Fruit fly (Drosophila melanogaster) whole organism, embryonic: ENCODE results near the gene Polr2D.
A peak's percentile ranks its signal among the peaks of the same experiment; 100 is the strongest.

Experiments used
- Bteb2 ChIP-seq: fragments of 200-800 bp; sonication (Bioruptor generic); optimal IDR thresholded peaks from 2 replicates; lab custom pipeline; 2016; ENCODE audit warnings: missing biosample characterization, missing genetic modification characterization
- CG10366 ChIP-seq: fragments of 200-800 bp; sonication (Bioruptor generic); IDR thresholded peaks from 2 replicates; pipeline ENCODE4 v1.3.6; 2022; ENCODE audit warnings: missing biosample characterization, missing genetic modification characterization
- CG10979 ChIP-seq: fragments of 200-800 bp; sonication (Bioruptor generic); optimal IDR thresholded peaks from 2 replicates; lab custom pipeline; 2018; ENCODE audit warnings: missing biosample characterization, mild to moderate bottlenecking, missing genetic modification characterization, moderate library complexity
- CG11398 ChIP-seq: fragments of 200-800 bp; sonication (Bioruptor generic); optimal IDR thresholded peaks from 2 replicates; lab custom pipeline; 2016; ENCODE audit warnings: missing biosample characterization, missing genetic modification characterization
- CG12219 ChIP-seq: fragments of 200-800 bp; sonication (Bioruptor generic); optimal IDR thresholded peaks from 3 replicates; lab custom pipeline; 2018; ENCODE audit warnings: missing biosample characterization, mild to moderate bottlenecking, missing genetic modification characterization
- CG12744 ChIP-seq: fragments of 200-800 bp; sonication (Bioruptor generic); optimal IDR thresholded peaks from 2 replicates; lab custom pipeline; 2016; ENCODE audit warnings: missing biosample characterization, missing genetic modification characterization
- CG13624 ChIP-seq: fragments of 200-800 bp; sonication (Bioruptor generic); optimal IDR thresholded peaks from 2 replicates; lab custom pipeline; 2016; ENCODE audit warnings: missing biosample characterization, missing genetic modification characterization
- CG13775 ChIP-seq: fragments of 200-800 bp; sonication (Bioruptor generic); optimal IDR thresholded peaks from 3 replicates; lab custom pipeline; 2017; ENCODE audit warnings: missing biosample characterization, mild to moderate bottlenecking, missing genetic modification characterization
- CG17186 ChIP-seq: fragments of 200-800 bp; sonication (Bioruptor generic); optimal IDR thresholded peaks from 3 replicates; lab custom pipeline; 2017; ENCODE audit warnings: missing biosample characterization, missing genetic modification reagents, missing genetic modification characterization
- CG17359 ChIP-seq: fragments of 200-800 bp; sonication (Bioruptor generic); optimal IDR thresholded peaks from 3 replicates; lab custom pipeline; 2018; ENCODE audit warnings: missing biosample characterization, mild to moderate bottlenecking, missing genetic modification characterization, moderate library complexity
- CG17612 ChIP-seq: fragments of 200-800 bp; sonication (Bioruptor generic); IDR thresholded peaks from 2 replicates; pipeline ENCODE4 v1.3.6; 2022; ENCODE audit warnings: missing biosample characterization, missing genetic modification characterization
- CG2875 ChIP-seq: fragments of 200-800 bp; sonication (Bioruptor generic); optimal IDR thresholded peaks from 2 replicates; lab custom pipeline; 2017; ENCODE audit warnings: missing biosample characterization, mild to moderate bottlenecking, missing genetic modification characterization, missing genetic modification reagents
- CG3281 ChIP-seq: fragments of 200-800 bp; sonication (Bioruptor generic); optimal IDR thresholded peaks from 3 replicates; lab custom pipeline; 2017; ENCODE audit warnings: missing biosample characterization, mild to moderate bottlenecking, missing genetic modification characterization
- CG6254 ChIP-seq: fragments of 200-800 bp; sonication (Bioruptor generic); optimal IDR thresholded peaks from 3 replicates; lab custom pipeline; 2017; ENCODE audit warnings: mild to moderate bottlenecking, missing biosample characterization, missing genetic modification reagents, missing genetic modification characterization
- CG6683 ChIP-seq: fragments of 200-800 bp; sonication (Bioruptor generic); optimal IDR thresholded peaks from 2 replicates; lab custom pipeline; 2017; ENCODE audit warnings: missing biosample characterization, mild to moderate bottlenecking, missing genetic modification characterization, missing genetic modification reagents
- CG6854 ChIP-seq: fragments of 200-800 bp; sonication (Bioruptor generic); optimal IDR thresholded peaks from 3 replicates; lab custom pipeline; 2017; ENCODE audit warnings: missing biosample characterization, mild to moderate bottlenecking, missing genetic modification characterization
- CG7745 ChIP-seq: fragments of 200-800 bp; sonication (Bioruptor generic); optimal IDR thresholded peaks from 2 replicates; lab custom pipeline; 2018; ENCODE audit warnings: missing biosample characterization, mild to moderate bottlenecking, missing genetic modification characterization, moderate library complexity
- CG8944 ChIP-seq: fragments of 200-800 bp; sonication (Bioruptor generic); optimal IDR thresholded peaks from 3 replicates; lab custom pipeline; 2016; ENCODE audit warnings: missing biosample characterization, missing genetic modification characterization
- CG9876 ChIP-seq: fragments of 200-800 bp; sonication (Bioruptor generic); optimal IDR thresholded peaks from 2 replicates; lab custom pipeline; 2016; ENCODE audit warnings: missing biosample characterization, missing genetic modification characterization
- D19B ChIP-seq: fragments of 200-800 bp; sonication (Bioruptor generic); optimal IDR thresholded peaks from 2 replicates; lab custom pipeline; 2017; ENCODE audit warnings: missing biosample characterization, mild to moderate bottlenecking, missing genetic modification characterization
- Dad ChIP-seq: fragments of 200-800 bp; sonication (Bioruptor generic); optimal IDR thresholded peaks from 3 replicates; lab custom pipeline; 2016; ENCODE audit warnings: missing biosample characterization, missing genetic modification characterization
- ERR ChIP-seq: fragments of 200-800 bp; sonication (Bioruptor generic); optimal IDR thresholded peaks from 2 replicates; lab custom pipeline; 2016; ENCODE audit warnings: missing biosample characterization, missing genetic modification characterization
- Eip74EF ChIP-seq, 2 experiments: fragments of 200-800 bp in 1 of 2; fragments of >200 bp in 1 of 2; sonication (Bioruptor generic) in 1 of 2; optimal IDR thresholded peaks; 2 replicates each; lab custom pipeline; 2017 to 2019; ENCODE audit warnings: missing biosample characterization in 2 of 2, missing genetic modification characterization in 2 of 2, mild to moderate bottlenecking in 1 of 2, moderate library complexity in 1 of 2
- HLHmδ ChIP-seq: fragments of 200-800 bp; sonication (Bioruptor generic); optimal IDR thresholded peaks from 2 replicates; lab custom pipeline; 2018; ENCODE audit warnings: missing biosample characterization, mild to moderate bottlenecking, missing genetic modification characterization, moderate library complexity
- Hr3 ChIP-seq: fragments of 200-800 bp; sonication (Bioruptor generic); optimal IDR thresholded peaks from 3 replicates; lab custom pipeline; 2016; ENCODE audit warnings: missing biosample characterization, missing genetic modification characterization
- Hr78 ChIP-seq, 2 experiments: fragments of 200-800 bp in 1 of 2; fragments of >200 bp in 1 of 2; sonication (Bioruptor generic) in 1 of 2; optimal IDR thresholded peaks; 2 replicates each; lab custom pipeline; 2017 to 2019; ENCODE audit warnings: missing biosample characterization in 2 of 2, missing genetic modification characterization in 2 of 2, mild to moderate bottlenecking in 1 of 2, moderate library complexity in 1 of 2
- Neu2 ChIP-seq: fragments of 200-800 bp; sonication (Bioruptor generic); optimal IDR thresholded peaks from 3 replicates; lab custom pipeline; 2016; ENCODE audit warnings: missing biosample characterization, missing genetic modification characterization, borderline replicate concordance
- Six4 ChIP-seq: fragments of 200-800 bp; sonication (Bioruptor generic); optimal IDR thresholded peaks from 2 replicates; lab custom pipeline; 2016; ENCODE audit warnings: missing biosample characterization, missing genetic modification characterization
- bcd ChIP-seq: fragments of 200-800 bp; sonication (Bioruptor generic); optimal IDR thresholded peaks from 2 replicates; lab custom pipeline; 2017; ENCODE audit warnings: missing biosample characterization, mild to moderate bottlenecking, missing genetic modification characterization
- bowl ChIP-seq: fragments of 200-800 bp; sonication (Bioruptor generic); IDR thresholded peaks from 2 replicates; pipeline ENCODE4 v1.3.6; 2022; ENCODE audit warnings: missing biosample characterization, missing genetic modification characterization
- bsh ChIP-seq, 2 experiments: fragments of 200-800 bp; sonication (Bioruptor generic); optimal IDR thresholded peaks; 2 replicates each; lab custom pipeline; 2017 to 2018; ENCODE audit warnings: mild to moderate bottlenecking in 2 of 2, missing biosample characterization in 2 of 2, missing genetic modification characterization in 2 of 2, moderate library complexity in 1 of 2
- dan ChIP-seq: fragments of 200-800 bp; sonication (Bioruptor generic); IDR thresholded peaks from 2 replicates; pipeline ENCODE4 v1.3.6; 2022; ENCODE audit warnings: missing biosample characterization, missing genetic modification characterization
- dm ChIP-seq: fragments of 200-800 bp; sonication (Bioruptor generic); optimal IDR thresholded peaks from 3 replicates; lab custom pipeline; 2016; ENCODE audit warnings: missing biosample characterization, missing genetic modification characterization
- eve ChIP-seq, 2 experiments: fragments of >200 bp; optimal IDR thresholded peaks; 2 replicates each; lab custom pipeline; 2017; ENCODE audit warnings: missing biosample characterization in 2 of 2, missing genetic modification characterization in 2 of 2
- fru ChIP-seq: fragments of >200 bp; optimal IDR thresholded peaks from 2 replicates; lab custom pipeline; 2017
- hb ChIP-seq: fragments of 200-800 bp; sonication (Bioruptor generic); IDR thresholded peaks from 3 replicates; pipeline ENCODE4 v1.3.6; 2022; ENCODE audit warnings: missing biosample characterization, missing genetic modification characterization; ENCODE audit not compliant: partially characterized antibody
- ken ChIP-seq: fragments of 200-800 bp; sonication (Bioruptor generic); IDR thresholded peaks from 3 replicates; pipeline ENCODE4 v1.3.6; 2022; ENCODE audit warnings: missing biosample characterization, missing genetic modification characterization
- lbe ChIP-seq: fragments of 200-800 bp; sonication (Bioruptor generic); optimal IDR thresholded peaks from 2 replicates; lab custom pipeline; 2016; ENCODE audit warnings: missing biosample characterization, mild to moderate bottlenecking, missing genetic modification characterization
- mld ChIP-seq: fragments of 200-800 bp; sonication (Bioruptor generic); IDR thresholded peaks from 3 replicates; pipeline ENCODE4 v1.3.6; 2022; ENCODE audit warnings: missing biosample characterization, missing genetic modification characterization; ENCODE audit not compliant: partially characterized antibody
- odd ChIP-seq: fragments of 200-800 bp; sonication (Bioruptor generic); optimal IDR thresholded peaks from 2 replicates; lab custom pipeline; 2017; ENCODE audit warnings: missing biosample characterization, mild to moderate bottlenecking, missing genetic modification characterization
- pan ChIP-seq, 4 experiments: fragments of >200 bp in 3 of 4; fragments of 200-800 bp in 1 of 4; sonication (Bioruptor generic) in 1 of 4; optimal IDR thresholded peaks in 3 of 4; IDR thresholded peaks in 1 of 4; 2 replicates each; pipeline versions ENCODE4 v1.3.6 to Lab custom; 2017 to 2022; ENCODE audit warnings: missing biosample characterization in 2 of 4, missing genetic modification characterization in 2 of 4, mixed read lengths in 1 of 4
- pho ChIP-seq: fragments of 200-800 bp; sonication (Bioruptor generic); optimal IDR thresholded peaks from 2 replicates; lab custom pipeline; 2016; ENCODE audit warnings: missing biosample characterization, missing genetic modification characterization
- pita ChIP-seq: fragments of 200-800 bp; sonication (Bioruptor generic); optimal IDR thresholded peaks from 2 replicates; lab custom pipeline; 2017; ENCODE audit warnings: missing biosample characterization, mild to moderate bottlenecking, missing genetic modification characterization
- prd ChIP-seq, 3 experiments: fragments of >200 bp in 2 of 3; fragments of 200-800 bp in 1 of 3; sonication (Bioruptor generic) in 1 of 3; optimal IDR thresholded peaks in 2 of 3; IDR thresholded peaks in 1 of 3; 2 replicates in 2 of 3; 3 replicates in 1 of 3; pipeline versions ENCODE4 v1.3.6 to Lab custom; 2017 to 2022; ENCODE audit warnings: missing biosample characterization in 1 of 3, missing genetic modification characterization in 1 of 3
- scrt ChIP-seq: fragments of 200-800 bp; sonication (Bioruptor generic); optimal IDR thresholded peaks from 2 replicates; lab custom pipeline; 2018; ENCODE audit warnings: missing biosample characterization, mild to moderate bottlenecking, missing genetic modification characterization, moderate library complexity
- slou ChIP-seq: fragments of 200-800 bp; sonication (Bioruptor generic); optimal IDR thresholded peaks from 3 replicates; lab custom pipeline; 2016; ENCODE audit warnings: missing biosample characterization, missing genetic modification characterization
- ssp ChIP-seq: fragments of 200-800 bp; sonication (Bioruptor generic); IDR thresholded peaks from 2 replicates; pipeline ENCODE4 v1.3.6; 2022; ENCODE audit warnings: missing biosample characterization, missing genetic modification characterization

The Polr2D gene

dm6 chr3R:18242089-18242955 is 13.0 kb downstream of the Polr2D start, which contains the start of the genes CG7156 and 14-3-3epsilon (continued):
- TF ChIP-seq ssp (GFP tag; lab: Robert Waterston, UW): no peak
- no peak for TF ChIP-seq CG3281
- peak; percentile 37 for TF ChIP-seq CG12219 (GFP tag; lab: Kevin White, UChicago)
- TF ChIP-seq pita (GFP tag; lab: Kevin White, UChicago): peak; percentile 91
- no peak for TF ChIP-seq Six4 (GFP tag; lab: Kevin White, UChicago)
- TF ChIP-seq prd (optimal IDR thresholded peaks at IDR 0.05; lab: Kevin White, UChicago): no peak
- peak; percentile 50; the same call in 1 of the 3 replicates for TF ChIP-seq prd (GFP tag; IDR thresholded peaks at IDR 0.05; lab: Robert Waterston, UW)
- peak; percentile 10 for TF ChIP-seq scrt (GFP tag; lab: Kevin White, UChicago)
- TF ChIP-seq CG6854: no peak
- TF ChIP-seq CG13624 (GFP tag; lab: Kevin White, UChicago): peak; percentile 9
- TF ChIP-seq ERR: no peak
- TF ChIP-seq hb (GFP tag; lab: Robert Waterston, UW): no peak
- peak in 1 of 2 experiments; percentile 65 for TF ChIP-seq bsh (GFP tag; optimal IDR thresholded peaks at IDR 0.05; lab: Kevin White, UChicago)
- TF ChIP-seq CG10979 (tag; lab: Kevin White, UChicago): no peak
- peak; percentile 20 for TF ChIP-seq bcd (GFP tag; lab: Kevin White, UChicago)
- no peak for TF ChIP-seq Neu2 (GFP tag; lab: Kevin White, UChicago)
- TF ChIP-seq lbe (GFP tag; lab: Kevin White, UChicago): no peak
- peak; percentile 16 for TF ChIP-seq slou (GFP tag; lab: Kevin White, UChicago)
- TF ChIP-seq CG17359 (tag; lab: Kevin White, UChicago): peak; percentile 41
- TF ChIP-seq CG17612 (GFP tag; lab: Robert Waterston, UW): no peak
- no peak for TF ChIP-seq CG11398
- no peak for TF ChIP-seq D19B (GFP tag; lab: Kevin White, UChicago)
- TF ChIP-seq Dad (GFP tag; lab: Kevin White, UChicago): no peak
- TF ChIP-seq Eip74EF (GFP tag; optimal IDR thresholded peaks at IDR 0.05; lab: Kevin White, UChicago): peak in 1 of 2 experiments; percentile 22
- peak; percentile 37 for TF ChIP-seq Hr3 (GFP tag; lab: Kevin White, UChicago)
- no peak for TF ChIP-seq Bteb2 (GFP tag; lab: Kevin White, UChicago)
- TF ChIP-seq ken (GFP tag; lab: Robert Waterston, UW): no peak
- no peak for TF ChIP-seq Hr78 (GFP tag; optimal IDR thresholded peaks at IDR 0.05; lab: Kevin White, UChicago)
- no peak for TF ChIP-seq bowl (GFP tag; lab: Robert Waterston, UW)
- TF ChIP-seq CG13775 (GFP tag; lab: Kevin White, UChicago): peak; percentile 42
- TF ChIP-seq CG7745 (tag; lab: Kevin White, UChicago): no peak
- TF ChIP-seq pho (GFP tag; lab: Kevin White, UChicago): peak; percentile 13
- TF ChIP-seq CG6683 (GFP tag; lab: Kevin White, UChicago): no peak
- no peak for TF ChIP-seq CG9876
- no peak for TF ChIP-seq CG8944 (GFP tag; lab: Kevin White, UChicago)
- peak; percentile 32; the same call in 1 of the 2 replicates for TF ChIP-seq CG10366 (GFP tag; lab: Robert Waterston, UW)
- TF ChIP-seq dm (GFP tag; lab: Kevin White, UChicago): peak; percentile 49
- TF ChIP-seq CG2875 (GFP tag; lab: Kevin White, UChicago): peak; percentile 15
- TF ChIP-seq pan (optimal IDR thresholded peaks at IDR 0.05; lab: Kevin White, UChicago): no peak
- peak in 1 of 2 experiments; percentile 59 for TF ChIP-seq pan (GFP tag; optimal IDR thresholded peaks at IDR 0.05 in 1 of 2, IDR thresholded peaks at IDR 0.05 in 1 of 2)
- TF ChIP-seq CG6254 (GFP tag; lab: Kevin White, UChicago): no peak
- no peak for TF ChIP-seq dan (GFP tag; lab: Robert Waterston, UW)
- TF ChIP-seq mld (GFP tag; lab: Robert Waterston, UW): 0 out of 3 replicates have a peak, but pooled peaks have one; percentile 26
- TF ChIP-seq eve (GFP tag; optimal IDR thresholded peaks at IDR 0.05; lab: Kevin White, UChicago): no peak
- peak; percentile 94 for TF ChIP-seq CG17186 (GFP tag; lab: Kevin White, UChicago)
- TF ChIP-seq CG12744 (GFP tag; lab: Kevin White, UChicago): no peak
- no peak for TF ChIP-seq fru (lab: Kevin White, UChicago)
- TF ChIP-seq HLHmδ (GFP tag; lab: Kevin White, UChicago): peak; percentile 44
- peak; percentile 26 for TF ChIP-seq odd (GFP tag; lab: Kevin White, UChicago)
